Fruit fly (Drosophila melanogaster): ENCODE results near the gene Nmdmc.

The Nmdmc gene

DNA sequence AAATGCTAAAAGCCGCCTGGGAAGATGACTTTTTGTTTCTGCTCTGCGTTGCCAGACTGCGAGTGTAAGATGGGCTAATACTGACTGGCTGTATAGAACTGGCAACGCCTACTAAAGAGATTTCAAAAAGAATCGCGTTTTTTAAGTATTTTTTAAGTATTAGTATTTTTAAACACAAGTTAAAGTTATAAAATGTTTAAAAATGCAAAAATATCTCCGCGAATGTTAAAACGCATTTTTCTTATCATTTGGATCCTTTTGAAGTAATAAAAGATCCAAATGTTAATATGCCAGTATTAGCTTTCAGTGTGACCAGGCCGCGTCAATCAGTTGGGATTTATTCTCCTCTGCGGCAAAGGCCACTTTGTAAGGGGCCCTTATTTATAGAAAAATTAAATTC, 44.2 kb downstream of the Nmdmc start, which contains the start of the genes Prosbeta3 and Iru (continued):
- TF ChIP-seq CG7556 (GFP tag; optimal IDR thresholded peaks at IDR 0.05) (no peak), Trl (optimal IDR thresholded peaks at IDR 0.05) (no peak), Trl (GFP tag; optimal IDR thresholded peaks at IDR 0.05) (no peak), Sox102F (GFP tag; optimal IDR thresholded peaks at IDR 0.05) (no peak), sna (GFP tag; IDR thresholded peaks at IDR 0.05; ENCODE audit: partially characterized antibody) (no peak), row (GFP tag; IDR thresholded peaks at IDR 0.05) (no peak), ci (GFP tag; IDR thresholded peaks at IDR 0.05) (no peak), fd64A (GFP tag; optimal IDR thresholded peaks at IDR 0.05) (no peak), sug (tag; optimal IDR thresholded peaks at IDR 0.05) (peak; percentile 35), E2f2 (GFP tag; IDR thresholded peaks at IDR 0.05) (peak; percentile 66), trh (GFP tag; optimal IDR thresholded peaks at IDR 0.05) (no peak), MESR4 (GFP tag; optimal IDR thresholded peaks at IDR 0.05) (no peak), CG32772 (GFP tag; IDR thresholded peaks at IDR 0.05) (no peak), CoRest (tag; optimal IDR thresholded peaks at IDR 0.05) (peak; percentile 38), phol (tag; optimal IDR thresholded peaks at IDR 0.05) (peak; percentile 56), YL-1 (GFP tag; optimal IDR thresholded peaks at IDR 0.05) (peak; percentile 72), dimm (GFP tag; IDR thresholded peaks at IDR 0.05) (no peak), tll (GFP tag; optimal IDR thresholded peaks at IDR 0.05) (peak in 1 of 2 experiments; percentile 85), Rfx (GFP tag; IDR thresholded peaks at IDR 0.05) (no peak), ftz-f1 (GFP tag; optimal IDR thresholded peaks at IDR 0.05) (no peak), kni (GFP tag; optimal IDR thresholded peaks at IDR 0.05) (no peak), CG6254 (GFP tag; optimal IDR thresholded peaks at IDR 0.05) (no peak), CG4328 (GFP tag; optimal IDR thresholded peaks at IDR 0.05) (no peak), CG15696 (tag; optimal IDR thresholded peaks at IDR 0.05) (no peak), Six4 (GFP tag; optimal IDR thresholded peaks at IDR 0.05) (no peak), tap (tag; optimal IDR thresholded peaks at IDR 0.05) (no peak), pan (optimal IDR thresholded peaks at IDR 0.05) (no peak), pan (GFP tag; optimal IDR thresholded peaks at IDR 0.05 in 1 of 2, IDR thresholded peaks at IDR 0.05 in 1 of 2) (no peak), CG1603 (tag; optimal IDR thresholded peaks at IDR 0.05) (peak; percentile 12), CG14441 (GFP tag; IDR thresholded peaks at IDR 0.05) (no peak), pb (GFP tag; optimal IDR thresholded peaks at IDR 0.05) (no peak), CG13775 (GFP tag; optimal IDR thresholded peaks at IDR 0.05) (no peak), klu (GFP tag; IDR thresholded peaks at IDR 0.05) (no peak), jumu (GFP tag; optimal IDR thresholded peaks at IDR 0.05) (no peak), CG14050 (GFP tag; IDR thresholded peaks at IDR 0.05) (no peak), otp (GFP tag; IDR thresholded peaks at IDR 0.05) (no peak), CG33213 (GFP tag; optimal IDR thresholded peaks at IDR 0.05) (peak; percentile 61), Lpt (GFP tag; optimal IDR thresholded peaks at IDR 0.05) (no peak), Hr51 (GFP tag; optimal IDR thresholded peaks at IDR 0.05) (no peak), slbo (GFP tag; IDR thresholded peaks at IDR 0.05) (no peak), CG30020 (tag; optimal IDR thresholded peaks at IDR 0.05) (peak; percentile 47), CG15601 (tag; optimal IDR thresholded peaks at IDR 0.05) (peak; percentile 17), Dref (GFP tag; IDR thresholded peaks at IDR 0.05) (no peak), slou (GFP tag; optimal IDR thresholded peaks at IDR 0.05) (no peak), gfzf (GFP tag; optimal IDR thresholded peaks at IDR 0.05) (peak; percentile 87), CG42726 (GFP tag; IDR thresholded peaks at IDR 0.05; ENCODE audit: partially characterized antibody) (no peak), sd (tag; optimal IDR thresholded peaks at IDR 0.05) (no peak), cad (GFP tag; optimal IDR thresholded peaks at IDR 0.05) (no peak), MBD-R2 (GFP tag; IDR thresholded peaks at IDR 0.05) (peak; percentile 75), Mes4 (GFP tag; optimal IDR thresholded peaks at IDR 0.05) (no peak), Bdp1 (GFP tag; optimal IDR thresholded peaks at IDR 0.05) (no peak), Hr39 (optimal IDR thresholded peaks at IDR 0.05) (no peak), zfh2 (GFP tag; optimal IDR thresholded peaks at IDR 0.05) (no peak)

Data from whole organism, embryonic.